Worm (Caenorhabditis elegans) whole organism, midembryonic: ENCODE results near the gene clec-246.

Source experiments
- cog-1 ChIP-seq: sonication (generic microtip); optimal IDR thresholded peaks from 2 replicates; lab custom pipeline; 2016; ENCODE audit warnings: missing genetic modification characterization, missing compliant biosample characterization
- flt-1 ChIP-seq: fragments of 200-800 bp; sonication (Bioruptor generic); IDR thresholded peaks from 2 replicates; pipeline ENCODE4 v1.3.6; 2022; ENCODE audit warnings: missing genetic modification characterization, missing compliant biosample characterization
- klf-2 ChIP-seq: fragments of 200-800 bp; sonication (Bioruptor generic); conservative IDR thresholded peaks from 2 replicates; pipeline ENCODE4 v1.3.6; 2022; ENCODE audit warnings: missing genetic modification reagents, missing genetic modification characterization, missing compliant biosample characterization
- ref-1 ChIP-seq: fragments of 200-800 bp; sonication (Bioruptor generic); conservative IDR thresholded peaks from 2 replicates; pipeline ENCODE4 v1.3.6; 2022; ENCODE audit warnings: missing genetic modification reagents, missing genetic modification characterization, missing compliant biosample characterization
- tab-1 ChIP-seq: fragments of 200-800 bp; sonication (Bioruptor generic); IDR thresholded peaks from 2 replicates; pipeline ENCODE4 v1.3.6; 2022; ENCODE audit warnings: missing genetic modification characterization, missing compliant biosample characterization
- ztf-23 ChIP-seq: fragments of 200-800 bp; sonication (Bioruptor generic); IDR thresholded peaks from 2 replicates; pipeline ENCODE4 v1.3.6; 2022; ENCODE audit warnings: missing genetic modification reagents, missing genetic modification characterization, missing compliant biosample characterization

- TF ChIP-seq cog-1 (tag; lab: Kevin White, UChicago) (no peak), ref-1 (GFP tag; lab: Robert Waterston, UW) (no peak), tab-1 (GFP tag; lab: Robert Waterston, UW) (no peak), ztf-23 (GFP tag; lab: Robert Waterston, UW) (no peak), flt-1 (no peak), klf-2 (GFP tag; lab: Robert Waterston, UW) (no peak)
Measured at ce11 chrV:18146077-18146476, 43.2 kb upstream of the clec-246 start, which contains the start of gene C14A6.3.
